Fruit fly (Drosophila melanogaster) whole organism: Measurements from ENCODE around the gene TwdlM.

ENCODE experiments used
- CG8478 ChIP-seq: fragments of >200 bp; optimal IDR thresholded peaks from 2 replicates; lab custom pipeline; 2018; ENCODE audit warnings: inconsistent platforms
- Dll ChIP-seq: fragments of >200 bp; optimal IDR thresholded peaks from 2 replicates; lab custom pipeline; 2017
- EcR ChIP-seq, 2 experiments: fragments of >200 bp; optimal IDR thresholded peaks; 2 replicates each; lab custom pipeline; 2017; ENCODE audit warnings: missing biosample characterization in 2 of 2, missing genetic modification characterization in 2 of 2, missing genetic modification reagents in 2 of 2
- pan ChIP-seq: fragments of >200 bp; optimal IDR thresholded peaks from 2 replicates; lab custom pipeline; 2017
- psq ChIP-seq: fragments of >200 bp; optimal IDR thresholded peaks from 2 replicates; lab custom pipeline; 2017
- usp ChIP-seq: fragments of >200 bp; optimal IDR thresholded peaks from 2 replicates; lab custom pipeline; 2017; ENCODE audit warnings: missing biosample characterization, missing genetic modification characterization, mixed read lengths

TwdlM gene

DNA sequence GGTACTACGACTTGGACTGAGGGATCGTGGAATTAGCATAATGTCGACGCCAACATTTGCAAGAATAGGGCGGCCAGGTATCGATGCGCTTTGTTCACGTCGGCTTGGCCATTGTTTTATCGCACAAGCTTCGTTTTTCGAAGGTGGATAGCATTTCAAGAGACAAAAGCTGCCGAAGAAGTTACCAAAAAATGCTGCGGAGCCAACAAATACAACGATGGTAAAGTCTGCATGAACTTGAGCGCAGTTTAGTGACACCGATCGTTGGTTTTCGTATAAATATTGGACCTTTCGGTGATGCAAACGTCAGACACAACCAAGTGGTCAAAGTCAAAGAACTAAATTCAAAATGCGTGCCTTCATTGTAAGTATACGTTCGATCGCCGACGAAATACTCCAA is at the start of gene TwdlM:
Gene TwdlM (plus strand): TSS at position 301 of the 400 bp plus-strand sequence.
- no peak for TF ChIP-seq psq
- no peak for TF ChIP-seq usp (GFP tag; lab: Kevin White, UChicago)
- TF ChIP-seq Dll (lab: Kevin White, UChicago): no peak
- TF ChIP-seq CG8478: no peak
- TF ChIP-seq EcR (GFP tag; optimal IDR thresholded peaks at IDR 0.05; lab: Kevin White, UChicago): no peak
- TF ChIP-seq pan (lab: Kevin White, UChicago): no peak

DNA sequence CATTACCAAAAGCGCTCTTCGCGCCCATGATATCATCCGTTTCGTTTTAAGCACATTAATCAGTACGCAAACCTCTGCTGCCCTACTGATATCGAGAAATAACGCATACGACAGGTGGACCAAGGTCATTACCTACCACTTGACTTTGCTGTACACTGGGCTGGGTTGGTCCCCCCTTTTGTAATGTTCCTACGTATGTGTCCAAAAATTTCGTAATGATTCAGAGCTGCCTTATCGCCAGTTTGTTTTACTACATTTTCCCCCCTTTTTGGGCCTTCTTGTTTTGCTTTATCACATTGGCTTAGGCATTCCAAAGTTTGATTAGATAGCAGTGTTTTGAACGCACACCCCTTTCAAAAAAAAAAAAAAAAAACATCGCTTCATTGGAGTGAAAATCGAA is 48.5 kb upstream of the TwdlM start:
- no peak for TF ChIP-seq psq
- no peak for TF ChIP-seq CG8478
- TF ChIP-seq pan (lab: Kevin White, UChicago): no peak
- no peak for TF ChIP-seq usp (GFP tag; lab: Kevin White, UChicago)

DNA sequence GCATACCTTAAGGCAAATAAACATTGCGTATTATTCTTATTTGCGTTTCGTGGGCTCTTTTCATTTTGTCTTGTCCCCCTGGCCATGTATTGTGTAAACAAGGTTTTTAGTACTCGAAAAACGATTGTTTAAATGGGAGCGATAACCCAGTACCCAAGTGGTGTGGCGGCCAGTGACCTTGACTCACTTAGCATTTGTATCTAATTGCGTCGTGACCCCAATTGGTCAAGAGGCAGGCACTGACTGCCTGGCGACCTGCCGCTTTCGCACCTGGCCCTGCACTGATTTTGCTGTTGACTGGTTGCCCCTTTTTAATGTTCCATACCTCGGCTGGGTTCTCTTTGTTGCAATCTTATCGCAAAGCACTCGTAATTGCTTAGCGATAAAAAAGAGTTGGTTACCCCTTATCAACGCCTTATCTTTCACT is 30.7 kb upstream of the TwdlM start:
- no peak for TF ChIP-seq Dll (lab: Kevin White, UChicago)
- TF ChIP-seq EcR (GFP tag; optimal IDR thresholded peaks at IDR 0.05; lab: Kevin White, UChicago): peak in 1 of 2 experiments; percentile 14
- TF ChIP-seq CG8478: no peak

DNA sequence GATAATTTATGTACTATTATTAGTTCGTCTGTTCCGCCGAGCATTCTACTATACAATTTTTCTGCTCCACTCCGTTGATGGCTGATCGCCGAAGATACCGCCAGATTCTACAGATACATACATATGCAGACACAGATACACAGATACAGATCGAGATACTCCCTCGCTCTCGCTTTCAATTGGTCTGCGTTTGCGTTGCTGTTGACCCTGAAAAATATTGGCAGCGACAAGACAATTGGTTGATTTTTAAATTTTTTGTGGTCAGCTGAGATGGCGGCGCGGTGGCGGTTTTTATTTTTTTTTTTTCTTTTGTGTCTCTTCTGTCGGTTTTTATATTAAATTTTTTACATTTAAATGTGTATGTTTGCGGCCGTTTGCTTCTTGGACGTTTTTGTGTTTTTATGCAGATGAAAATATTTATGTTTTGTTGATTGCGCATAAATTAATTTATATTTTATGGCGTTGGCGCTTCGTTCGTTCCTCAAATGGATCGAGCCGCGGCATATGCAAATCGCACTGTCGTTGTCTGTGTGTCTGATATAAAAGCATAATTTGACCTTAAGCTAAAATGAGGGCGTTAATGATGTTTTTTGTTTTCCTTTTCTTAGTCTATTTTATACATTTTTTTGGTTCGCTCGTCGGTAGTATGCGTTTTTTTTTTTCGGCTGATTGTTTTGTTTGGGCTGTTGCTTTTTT is 24.9 kb upstream of the TwdlM start:
- no peak for TF ChIP-seq CG8478
- no peak for TF ChIP-seq Dll (lab: Kevin White, UChicago)
- no peak for TF ChIP-seq usp (GFP tag; lab: Kevin White, UChicago)
- TF ChIP-seq pan (lab: Kevin White, UChicago): no peak
- TF ChIP-seq psq: no peak
- TF ChIP-seq EcR (GFP tag; optimal IDR thresholded peaks at IDR 0.05; lab: Kevin White, UChicago): no peak

DNA sequence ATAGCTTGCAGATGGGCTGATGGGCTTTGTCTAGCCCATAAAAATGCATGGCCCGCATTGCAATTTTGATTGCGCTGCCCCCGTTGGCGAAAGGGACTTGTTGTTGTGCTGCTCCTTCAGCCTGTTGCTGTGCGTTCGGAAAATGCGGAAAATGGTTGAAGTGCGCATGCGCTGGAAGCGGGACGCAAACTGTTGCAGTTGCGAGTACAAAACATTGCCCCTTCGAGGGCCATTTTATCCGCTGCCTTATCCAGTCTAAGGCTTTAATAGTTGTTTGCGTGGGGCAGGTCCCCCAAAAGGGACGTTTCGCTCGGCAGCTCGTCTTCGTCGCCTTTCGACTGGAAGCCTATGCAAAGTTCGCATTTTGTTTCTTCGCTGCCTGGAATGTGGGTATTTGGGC is 12.4 kb upstream of the TwdlM start:
- no peak for TF ChIP-seq usp (GFP tag; lab: Kevin White, UChicago)
- no peak for TF ChIP-seq pan (lab: Kevin White, UChicago)
- no peak for TF ChIP-seq psq
- TF ChIP-seq CG8478: no peak
- no peak for TF ChIP-seq Dll (lab: Kevin White, UChicago)
- no peak for TF ChIP-seq EcR (GFP tag; optimal IDR thresholded peaks at IDR 0.05; lab: Kevin White, UChicago)

- TF ChIP-seq Dll (lab: Kevin White, UChicago): no peak
- TF ChIP-seq psq: no peak
- TF ChIP-seq pan (lab: Kevin White, UChicago): no peak
- TF ChIP-seq EcR (GFP tag; optimal IDR thresholded peaks at IDR 0.05; lab: Kevin White, UChicago): no peak
- TF ChIP-seq usp (GFP tag; lab: Kevin White, UChicago): no peak
- no peak for TF ChIP-seq CG8478
Measured at dm6 chr3R:26615428-26615827, 3.5 kb upstream of the TwdlM start.

DNA sequence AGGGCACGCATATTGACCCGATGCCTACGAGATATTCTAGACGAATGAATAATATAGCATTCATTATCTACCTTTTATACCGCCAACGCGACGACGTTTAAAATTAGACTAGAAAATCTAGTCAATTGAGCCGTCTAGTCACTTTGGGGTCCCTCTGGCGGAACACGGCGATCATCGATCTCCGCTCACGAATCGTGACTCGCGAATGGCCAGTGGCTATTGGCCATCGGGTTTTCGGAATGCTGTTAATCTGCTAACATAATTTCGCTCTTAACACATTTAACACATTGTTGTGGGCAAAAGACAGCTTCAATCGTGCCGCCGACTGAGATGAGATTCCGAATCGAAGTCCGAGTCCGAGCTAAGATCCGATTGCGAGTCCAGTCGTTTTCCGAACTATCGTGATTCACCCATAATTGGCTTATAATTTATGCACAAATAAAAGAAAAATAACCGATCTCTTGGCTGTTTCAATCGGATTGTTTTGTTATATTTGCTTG is 2.4 kb downstream of the TwdlM start, which contains the start of gene TwdlP:
Gene TwdlP (minus strand): TSS at position 51 of the 500 bp plus-strand sequence.
- no peak for TF ChIP-seq EcR (GFP tag; optimal IDR thresholded peaks at IDR 0.05; lab: Kevin White, UChicago)

DNA sequence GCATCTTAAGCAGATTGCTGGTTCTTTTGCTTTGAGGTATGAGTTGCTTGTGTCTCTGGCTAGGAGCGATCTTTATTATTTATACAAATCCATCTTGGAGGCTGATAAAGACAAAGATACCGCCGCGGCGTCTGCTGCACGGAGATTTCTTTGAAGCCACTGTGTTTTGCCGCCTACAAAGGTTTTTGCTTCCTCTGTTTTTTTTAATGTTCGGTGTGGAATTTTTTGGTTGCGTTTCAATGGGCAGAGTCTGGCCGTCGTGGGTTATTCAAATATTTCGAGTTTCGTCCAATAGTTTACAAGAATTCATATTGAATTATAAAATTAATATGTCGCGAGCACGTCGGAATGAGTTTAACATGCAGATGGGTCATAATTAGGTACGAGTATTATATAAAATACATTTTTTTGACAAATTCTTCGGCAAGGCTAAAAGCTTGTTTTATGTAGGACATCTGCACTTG is 4.6 kb downstream of the TwdlM start, which contains the start of gene TwdlB:
Gene TwdlB (minus strand): TSS at position 51 of the 464 bp plus-strand sequence.
- TF ChIP-seq Dll (lab: Kevin White, UChicago) (no peak), pan (lab: Kevin White, UChicago) (no peak), EcR (GFP tag; optimal IDR thresholded peaks at IDR 0.05; lab: Kevin White, UChicago) (no peak), psq (no peak), CG8478 (no peak), usp (GFP tag; lab: Kevin White, UChicago) (no peak)

dm6 chr3R:26625552-26625951 is 6.6 kb downstream of the TwdlM start, which contains the start of gene TwdlL:
TwdlL (minus strand) TSS chr3R:26625652.
- TF ChIP-seq psq (no peak), usp (GFP tag; lab: Kevin White, UChicago) (no peak)

dm6 chr3R:26626638-26627037 is 7.7 kb downstream of the TwdlM start, which contains the start of gene TwdlO:
TwdlO (minus strand) TSS chr3R:26626738.
- no peak for TF ChIP-seq CG8478
- no peak for TF ChIP-seq pan (lab: Kevin White, UChicago)
- TF ChIP-seq usp (GFP tag; lab: Kevin White, UChicago): no peak
- TF ChIP-seq psq: no peak
- TF ChIP-seq Dll (lab: Kevin White, UChicago): no peak
- no peak for TF ChIP-seq EcR (GFP tag; optimal IDR thresholded peaks at IDR 0.05; lab: Kevin White, UChicago)

DNA sequence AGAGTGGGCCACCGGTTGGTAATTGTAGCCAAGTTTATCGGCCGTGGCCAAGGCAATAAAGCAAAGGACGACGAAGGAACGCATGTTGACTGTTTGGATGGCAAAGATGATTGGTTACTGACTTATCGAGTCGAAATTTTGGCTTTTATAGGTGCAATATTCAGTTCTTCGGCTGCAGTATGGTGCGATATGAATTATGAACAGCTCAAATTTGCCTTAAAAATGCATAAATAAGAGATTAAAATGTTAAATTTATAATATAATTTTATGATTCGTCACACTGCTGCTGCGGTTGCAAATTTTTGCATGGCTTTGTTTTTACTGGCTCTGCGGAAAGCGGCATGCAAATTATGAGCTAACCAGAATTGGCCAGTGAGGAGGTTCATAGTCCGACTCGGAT is 9.7 kb downstream of the TwdlM start, which contains the start of gene TwdlK:
Gene TwdlK (minus strand): TSS at position 101 of the 400 bp plus-strand sequence.
- TF ChIP-seq CG8478: no peak
- no peak for TF ChIP-seq Dll (lab: Kevin White, UChicago)
- TF ChIP-seq pan (lab: Kevin White, UChicago): no peak
- TF ChIP-seq EcR (GFP tag; optimal IDR thresholded peaks at IDR 0.05; lab: Kevin White, UChicago): no peak
- TF ChIP-seq usp (GFP tag; lab: Kevin White, UChicago): no peak
- TF ChIP-seq psq: no peak

DNA sequence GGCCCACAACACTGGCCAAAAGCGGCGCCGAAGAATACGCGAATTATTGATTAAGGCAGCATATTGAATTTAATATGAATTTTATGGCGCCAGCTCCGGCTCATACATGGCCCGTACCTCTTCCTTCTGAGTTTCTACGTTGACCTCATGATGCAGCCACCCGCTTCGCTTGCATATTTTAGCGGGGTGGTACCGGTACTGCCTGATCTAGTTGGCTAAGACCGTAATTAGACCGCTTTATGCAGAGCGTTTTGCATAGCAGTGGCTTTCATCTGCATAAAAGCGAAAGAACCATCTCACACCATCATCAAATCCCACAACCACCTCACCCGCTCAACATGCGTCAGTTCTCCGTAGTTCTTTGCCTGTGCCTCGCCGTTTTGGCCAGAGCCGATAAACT is 10.7 kb downstream of the TwdlM start, which contains the start of gene TwdlJ:
Gene TwdlJ (plus strand): TSS at position 301 of the 400 bp plus-strand sequence.
- TF ChIP-seq Dll (lab: Kevin White, UChicago): no peak
- no peak for TF ChIP-seq CG8478
- TF ChIP-seq EcR (GFP tag; optimal IDR thresholded peaks at IDR 0.05; lab: Kevin White, UChicago): no peak
- no peak for TF ChIP-seq pan (lab: Kevin White, UChicago)
